Fruit fly (Drosophila melanogaster): ENCODE results near the gene tara.

Gene tara

dm6 chr3R:16202335-16203024, 23.0 kb upstream of the tara start (continued):
- no peak for TF ChIP-seq Hr51 (GFP tag; optimal IDR thresholded peaks at IDR 0.05)
- TF ChIP-seq CG42726 (GFP tag; IDR thresholded peaks at IDR 0.05; ENCODE audit: partially characterized antibody): no peak
- TF ChIP-seq insv (GFP tag; optimal IDR thresholded peaks at IDR 0.05): no peak
- TF ChIP-seq lilli (GFP tag; optimal IDR thresholded peaks at IDR 0.05): no peak
- no peak for TF ChIP-seq CG31441 (GFP tag; IDR thresholded peaks at IDR 0.05)
- no peak for TF ChIP-seq Scr (GFP tag; IDR thresholded peaks at IDR 0.05; ENCODE audit: partially characterized antibody)
- TF ChIP-seq CG8944 (GFP tag; optimal IDR thresholded peaks at IDR 0.05): no peak
- TF ChIP-seq Vsx1 (GFP tag; optimal IDR thresholded peaks at IDR 0.05): no peak
- no peak for TF ChIP-seq vnd (GFP tag; IDR thresholded peaks at IDR 0.05; ENCODE audit: partially characterized antibody)
- no peak for TF ChIP-seq CG9215 (GFP tag; IDR thresholded peaks at IDR 0.05)
- TF ChIP-seq Hr78 (GFP tag; optimal IDR thresholded peaks at IDR 0.05): peak in 1 of 2 experiments; percentile 63
- no peak for TF ChIP-seq CG10654 (GFP tag; optimal IDR thresholded peaks at IDR 0.05)
- no peak for TF ChIP-seq bowl (GFP tag; IDR thresholded peaks at IDR 0.05)
- no peak for TF ChIP-seq otp (GFP tag; IDR thresholded peaks at IDR 0.05)
- TF ChIP-seq MESR4 (GFP tag; optimal IDR thresholded peaks at IDR 0.05): no peak
- no peak for TF ChIP-seq CG10366 (GFP tag; IDR thresholded peaks at IDR 0.05)
- TF ChIP-seq Dll (GFP tag; IDR thresholded peaks at IDR 0.05; ENCODE audit: partially characterized antibody): no peak
- TF ChIP-seq CG7928 (GFP tag; optimal IDR thresholded peaks at IDR 0.05): no peak
- peak in 1 of 2 experiments; percentile 68 for TF ChIP-seq Pdp1 (GFP tag; optimal IDR thresholded peaks at IDR 0.05)
- TF ChIP-seq bigmax (GFP tag; optimal IDR thresholded peaks at IDR 0.05): no peak
- TF ChIP-seq gem (tag; optimal IDR thresholded peaks at IDR 0.05): no peak
- TF ChIP-seq Rx (GFP tag; IDR thresholded peaks at IDR 0.05): no peak
- TF ChIP-seq ems (GFP tag; optimal IDR thresholded peaks at IDR 0.05): no peak
- TF ChIP-seq danr (GFP tag; IDR thresholded peaks at IDR 0.05): no peak
- TF ChIP-seq trh (GFP tag; optimal IDR thresholded peaks at IDR 0.05): no peak
- no peak for TF ChIP-seq Dbx (GFP tag; IDR thresholded peaks at IDR 0.05)
- no peak for TF ChIP-seq nerfin-1 (tag; optimal IDR thresholded peaks at IDR 0.05)
- no peak for TF ChIP-seq eve (GFP tag; optimal IDR thresholded peaks at IDR 0.05)
- no peak for TF ChIP-seq Rfx (GFP tag; IDR thresholded peaks at IDR 0.05)
- TF ChIP-seq CG10209 (GFP tag; optimal IDR thresholded peaks at IDR 0.05): no peak
- TF ChIP-seq Dp (GFP tag; optimal IDR thresholded peaks at IDR 0.05): no peak
- no peak for TF ChIP-seq lmd (GFP tag; IDR thresholded peaks at IDR 0.05)
- TF ChIP-seq gcm (GFP tag; optimal IDR thresholded peaks at IDR 0.05): no peak
- no peak for TF ChIP-seq CG6272 (GFP tag; IDR thresholded peaks at IDR 0.05)
- no peak for TF ChIP-seq zfh2 (GFP tag; optimal IDR thresholded peaks at IDR 0.05)
- TF ChIP-seq B-H2 (GFP tag; optimal IDR thresholded peaks at IDR 0.05): no peak
- TF ChIP-seq sug (tag; optimal IDR thresholded peaks at IDR 0.05): peak; percentile 58
- no peak for TF ChIP-seq CHES-1-like (GFP tag; optimal IDR thresholded peaks at IDR 0.05)
- TF ChIP-seq Fer1 (GFP tag; optimal IDR thresholded peaks at IDR 0.05): peak; percentile 0
- TF ChIP-seq Myb (GFP tag; optimal IDR thresholded peaks at IDR 0.05): no peak
- TF ChIP-seq tin (GFP tag; optimal IDR thresholded peaks at IDR 0.05): no peak
- TF ChIP-seq CG10543 (GFP tag; optimal IDR thresholded peaks at IDR 0.05): peak; percentile 32
- TF ChIP-seq unpg (GFP tag; optimal IDR thresholded peaks at IDR 0.05): no peak
- TF ChIP-seq sr (GFP tag; IDR thresholded peaks at IDR 0.05): no peak
- no peak for TF ChIP-seq Bgb (GFP tag; IDR thresholded peaks at IDR 0.05; ENCODE audit: partially characterized antibody)
- TF ChIP-seq CG10274 (GFP tag; optimal IDR thresholded peaks at IDR 0.05): no peak
- 0 out of 3 replicates have a peak, but pooled peaks have one; percentile 34 for TF ChIP-seq dysf (GFP tag; IDR thresholded peaks at IDR 0.05)
- TF ChIP-seq stc (GFP tag; IDR thresholded peaks at IDR 0.05): no peak
- TF ChIP-seq ttk (GFP tag; IDR thresholded peaks at IDR 0.05): no peak
- peak; percentile 12 for TF ChIP-seq mirr (GFP tag; optimal IDR thresholded peaks at IDR 0.05)
